Worm (Caenorhabditis elegans): ENCODE measurements around the gene dsh-2.

dsh-2 gene

ce11 chrII:5031612-5032011, 49.4 kb downstream of the dsh-2 start, which contains the start of gene wdr-83:
TSS of gene wdr-83 (minus strand) at chrII:5031712.
- TF ChIP-seq sptf-1 (tag; optimal IDR thresholded peaks at IDR 0.05) (no peak), nhr-237 (tag; optimal IDR thresholded peaks at IDR 0.05) (no peak), drap-1 (GFP tag; optimal IDR thresholded peaks at IDR 0.05) (no peak), pha-4 (tag; optimal IDR thresholded peaks at IDR 0.05) (no peak), snpc-4 (tag; optimal IDR thresholded peaks at IDR 0.05) (no peak), nhr-28 (tag; optimal IDR thresholded peaks at IDR 0.05) (no peak), unc-39 (tag; optimal IDR thresholded peaks at IDR 0.05) (no peak), ces-1 (GFP tag; optimal IDR thresholded peaks at IDR 0.05) (no peak), ceh-39 (tag; optimal IDR thresholded peaks at IDR 0.05) (no peak)

Data from whole organism, mixed stage, embryonic.